Worm (Caenorhabditis elegans): Measurements from ENCODE around the gene tmed-10.

- no peak for TF ChIP-seq flt-1 (GFP tag; IDR thresholded peaks at IDR 0.05)
- TF ChIP-seq ztf-29 (GFP tag; IDR thresholded peaks at IDR 0.05), result no peak
- TF ChIP-seq ztf-23 (GFP tag; IDR thresholded peaks at IDR 0.05), result no peak
- no peak for TF ChIP-seq cog-1 (tag; optimal IDR thresholded peaks at IDR 0.05)
- no peak for TF ChIP-seq tab-1 (GFP tag; IDR thresholded peaks at IDR 0.05)
- TF ChIP-seq ref-1 (GFP tag; conservative IDR thresholded peaks at IDR 0.05), result no peak
- no peak for TF ChIP-seq med-1 (GFP tag; optimal IDR thresholded peaks at IDR 0.05; ENCODE audit: insufficient read depth)
- TF ChIP-seq klf-2 (GFP tag; conservative IDR thresholded peaks at IDR 0.05), result no peak
- no peak for TF ChIP-seq T22C8.4 (GFP tag; IDR thresholded peaks at IDR 0.05)
Observed at ce11 chrV:11312904-11313303, 13.9 kb downstream of the tmed-10 start.
